Worm (Caenorhabditis elegans) whole organism, L4/young adult: ENCODE results near the gene lev-8.

ENCODE experiments used
- W03F9.2 ChIP-seq: fragments of 150-350 bp; optimal IDR thresholded peaks from 2 replicates; lab custom pipeline; 2014; ENCODE audit warnings: missing biosample characterization, missing genetic modification characterization
- him-1 ChIP-seq: sonication (generic microtip); optimal IDR thresholded peaks from 2 replicates; lab custom pipeline; 2016; ENCODE audit warnings: missing genotype, missing genetic modification reagents, missing genetic modification characterization, missing compliant biosample characterization

DNA sequence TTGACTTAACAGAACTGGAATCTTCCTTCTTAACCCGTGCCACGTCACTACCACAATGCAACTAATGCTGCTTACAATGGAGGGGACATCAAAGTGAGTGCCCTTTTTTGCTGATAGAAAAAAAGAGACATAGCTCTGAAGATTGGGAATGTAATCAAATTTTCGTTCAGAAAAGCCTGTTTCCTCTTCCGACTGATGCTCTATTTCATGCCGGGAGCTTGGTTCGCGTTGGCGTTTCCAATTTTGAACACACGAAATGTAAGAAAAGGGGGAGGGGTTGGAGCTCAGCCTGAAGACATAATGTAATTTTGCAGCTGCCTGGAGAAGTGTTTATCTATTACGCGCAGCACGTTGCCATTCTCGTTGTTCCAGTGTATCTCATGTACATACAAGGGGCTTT is 2.6 kb upstream of the lev-8 start:
- TF ChIP-seq W03F9.2 (tag; lab: Kevin White, UChicago) (no peak), him-1 (peak; percentile 17)
